Fruit fly (Drosophila melanogaster) whole organism, prepupa: ENCODE measurements around the gene CG13392.

Experiments
- Blimp-1 ChIP-seq: fragments of 200-800 bp; sonication (Bioruptor generic); optimal IDR thresholded peaks from 3 replicates; lab custom pipeline; 2017; ENCODE audit warnings: missing biosample characterization, missing genetic modification characterization, mild to moderate bottlenecking, moderate library complexity, missing genetic modification reagents
- CG10669 ChIP-seq: fragments of 200-800 bp; sonication (Bioruptor generic); optimal IDR thresholded peaks from 3 replicates; lab custom pipeline; 2018; ENCODE audit warnings: missing biosample characterization, mild to moderate bottlenecking, missing genetic modification characterization, moderate library complexity
- CG11294 ChIP-seq: fragments of 200-800 bp; sonication (Bioruptor generic); IDR thresholded peaks from 2 replicates; pipeline ENCODE4 v1.3.6; 2022; ENCODE audit warnings: missing biosample characterization, missing genetic modification characterization
- CG11762 ChIP-seq: fragments of 200-800 bp; sonication (Bioruptor generic); optimal IDR thresholded peaks from 3 replicates; lab custom pipeline; 2016; ENCODE audit warnings: missing biosample characterization, missing genetic modification characterization; ENCODE audit not compliant: insufficient read depth
- CG11902 ChIP-seq: fragments of 200-800 bp; sonication (Bioruptor generic); optimal IDR thresholded peaks from 3 replicates; lab custom pipeline; 2016; ENCODE audit warnings: missing biosample characterization, missing genetic modification characterization
- CG15336 ChIP-seq: fragments of 200-800 bp; sonication (Bioruptor generic); IDR thresholded peaks from 2 replicates; pipeline ENCODE4 v1.3.6; 2022; ENCODE audit warnings: missing biosample characterization, missing genetic modification characterization
- CG1621 ChIP-seq: fragments of 200-800 bp; sonication (Bioruptor generic); optimal IDR thresholded peaks from 3 replicates; lab custom pipeline; 2018; ENCODE audit warnings: missing biosample characterization, mild to moderate bottlenecking, missing genetic modification characterization
- CG16779 ChIP-seq: fragments of 200-800 bp; sonication (Bioruptor generic); optimal IDR thresholded peaks from 3 replicates; lab custom pipeline; 2017; ENCODE audit warnings: missing biosample characterization, mild to moderate bottlenecking, missing genetic modification characterization
- CG3032 ChIP-seq: fragments of 200-800 bp; optimal IDR thresholded peaks from 2 replicates; lab custom pipeline; 2019; ENCODE audit warnings: missing biosample characterization, mild to moderate bottlenecking, missing genetic modification characterization, moderate library complexity
- CG31627 ChIP-seq: fragments of 200-800 bp; sonication (Bioruptor generic); optimal IDR thresholded peaks from 3 replicates; lab custom pipeline; 2016; ENCODE audit warnings: missing biosample characterization, missing genetic modification characterization
- CG32006 ChIP-seq: fragments of 200-800 bp; sonication (Bioruptor generic); optimal IDR thresholded peaks from 3 replicates; lab custom pipeline; 2017; ENCODE audit warnings: missing biosample characterization, mild to moderate bottlenecking, missing genetic modification characterization
- CG34406 ChIP-seq: fragments of 200-800 bp; sonication (Bioruptor generic); optimal IDR thresholded peaks from 3 replicates; lab custom pipeline; 2016; ENCODE audit warnings: missing biosample characterization, missing genetic modification characterization
- CG3919 ChIP-seq: fragments of 200-800 bp; sonication (Bioruptor generic); optimal IDR thresholded peaks from 3 replicates; lab custom pipeline; 2016; ENCODE audit warnings: missing biosample characterization, missing genetic modification characterization
- CG4318 ChIP-seq: fragments of 200-800 bp; sonication (Bioruptor generic); optimal IDR thresholded peaks from 3 replicates; lab custom pipeline; 2017; ENCODE audit warnings: missing biosample characterization, mild to moderate bottlenecking, missing genetic modification characterization
- CG6792 ChIP-seq: fragments of 200-800 bp; sonication (Bioruptor generic); optimal IDR thresholded peaks from 3 replicates; lab custom pipeline; 2016; ENCODE audit warnings: missing biosample characterization, missing genetic modification characterization
- CG6808 ChIP-seq: fragments of 200-800 bp; sonication (Bioruptor generic); optimal IDR thresholded peaks from 3 replicates; lab custom pipeline; 2017; ENCODE audit warnings: missing biosample characterization, missing genetic modification characterization, mild to moderate bottlenecking, moderate library complexity, missing genetic modification reagents
- CG6854 ChIP-seq: fragments of 200-800 bp; sonication (Bioruptor generic); optimal IDR thresholded peaks from 2 replicates; lab custom pipeline; 2017; ENCODE audit warnings: missing biosample characterization, mild to moderate bottlenecking, missing genetic modification characterization
- CG7368 ChIP-seq: fragments of 200-800 bp; sonication (Bioruptor generic); optimal IDR thresholded peaks from 3 replicates; lab custom pipeline; 2016; ENCODE audit warnings: missing biosample characterization, missing genetic modification characterization
- CG8119 ChIP-seq: fragments of 200-800 bp; sonication (Bioruptor generic); IDR thresholded peaks from 3 replicates; pipeline ENCODE4 v1.3.6; 2022; ENCODE audit warnings: missing biosample characterization, missing genetic modification characterization
- CG8319 ChIP-seq: fragments of 200-800 bp; sonication (Bioruptor generic); optimal IDR thresholded peaks from 3 replicates; lab custom pipeline; 2016; ENCODE audit warnings: missing biosample characterization, missing genetic modification characterization
- CG8632 ChIP-seq: fragments of 200-800 bp; sonication (Bioruptor generic); optimal IDR thresholded peaks from 3 replicates; lab custom pipeline; 2016; ENCODE audit warnings: missing biosample characterization, missing genetic modification characterization
- Eip75B ChIP-seq: fragments of 200-800 bp; sonication (Bioruptor generic); optimal IDR thresholded peaks from 3 replicates; lab custom pipeline; 2016; ENCODE audit warnings: missing biosample characterization, missing genetic modification characterization
- Eip78C ChIP-seq: fragments of 200-800 bp; sonication (Bioruptor generic); peaks from one replicate; lab custom pipeline; 2016; ENCODE audit warnings: missing biosample characterization, missing genetic modification characterization
- Eip93F ChIP-seq: fragments of 200-800 bp; sonication (Bioruptor generic); optimal IDR thresholded peaks from 2 replicates; lab custom pipeline; 2016; ENCODE audit warnings: missing biosample characterization, mild to moderate bottlenecking, missing genetic modification characterization
- Ets21C ChIP-seq: fragments of 200-800 bp; sonication (Bioruptor generic); optimal IDR thresholded peaks from 3 replicates; lab custom pipeline; 2016; ENCODE audit warnings: missing biosample characterization, missing genetic modification characterization
- Ets96B ChIP-seq: fragments of 200-800 bp; optimal IDR thresholded peaks from 2 replicates; lab custom pipeline; 2019; ENCODE audit warnings: missing biosample characterization, mild to moderate bottlenecking, missing genetic modification characterization, moderate library complexity
- Hr38 ChIP-seq: sonication (Bioruptor generic); optimal IDR thresholded peaks from 2 replicates; lab custom pipeline; 2016; ENCODE audit warnings: missing biosample characterization, missing genetic modification characterization
- Hr39 ChIP-seq: fragments of 200-800 bp; sonication (Bioruptor generic); optimal IDR thresholded peaks from 2 replicates; lab custom pipeline; 2016; ENCODE audit warnings: missing biosample characterization, missing genetic modification characterization
- Hr4 ChIP-seq: fragments of 200-800 bp; sonication (Bioruptor generic); optimal IDR thresholded peaks from 3 replicates; lab custom pipeline; 2016; ENCODE audit warnings: missing biosample characterization, missing genetic modification characterization
- Lpt ChIP-seq: fragments of 200-800 bp; sonication (Bioruptor generic); optimal IDR thresholded peaks from 3 replicates; lab custom pipeline; 2016; ENCODE audit warnings: missing biosample characterization, missing genetic modification characterization
- OdsH ChIP-seq: fragments of 200-800 bp; sonication (Bioruptor generic); optimal IDR thresholded peaks from 3 replicates; lab custom pipeline; 2016; ENCODE audit warnings: missing biosample characterization, missing genetic modification characterization
- Smox ChIP-seq: fragments of 200-800 bp; sonication (Bioruptor generic); optimal IDR thresholded peaks from 3 replicates; lab custom pipeline; 2016; ENCODE audit warnings: missing biosample characterization, missing genetic modification characterization
- Sox102F ChIP-seq: fragments of 200-800 bp; sonication (Bioruptor generic); optimal IDR thresholded peaks from 2 replicates; lab custom pipeline; 2016; ENCODE audit warnings: missing biosample characterization, mild to moderate bottlenecking, missing genetic modification characterization
- Sox14 ChIP-seq: fragments of 200-800 bp; sonication (Bioruptor generic); optimal IDR thresholded peaks from 3 replicates; lab custom pipeline; 2016; ENCODE audit warnings: missing biosample characterization, missing genetic modification characterization
- achi ChIP-seq: fragments of 200-800 bp; sonication (Bioruptor generic); optimal IDR thresholded peaks from 3 replicates; lab custom pipeline; 2016; ENCODE audit warnings: missing biosample characterization, missing genetic modification characterization
- cyc ChIP-seq: fragments of 200-800 bp; sonication (Bioruptor generic); optimal IDR thresholded peaks from 3 replicates; lab custom pipeline; 2016; ENCODE audit warnings: missing biosample characterization, missing genetic modification characterization
- dac ChIP-seq: fragments of 200-800 bp; sonication (Bioruptor generic); optimal IDR thresholded peaks from 2 replicates; lab custom pipeline; 2017; ENCODE audit warnings: missing biosample characterization, mild to moderate bottlenecking, missing genetic modification characterization
- eg ChIP-seq: fragments of 200-800 bp; sonication (Bioruptor generic); IDR thresholded peaks from 3 replicates; pipeline ENCODE4 v1.3.6; 2022; ENCODE audit warnings: missing biosample characterization, missing genetic modification characterization
- esn ChIP-seq: fragments of 200-800 bp; sonication (Bioruptor generic); optimal IDR thresholded peaks from 2 replicates; lab custom pipeline; 2016; ENCODE audit warnings: missing biosample characterization, mild to moderate bottlenecking, missing genetic modification characterization, moderate library complexity
- fd59A ChIP-seq: fragments of 200-800 bp; sonication (Bioruptor generic); optimal IDR thresholded peaks from 2 replicates; lab custom pipeline; 2017; ENCODE audit warnings: missing biosample characterization, mild to moderate bottlenecking, missing genetic modification characterization, missing genetic modification reagents
- fd85E ChIP-seq: fragments of 200-800 bp; sonication (Bioruptor generic); optimal IDR thresholded peaks from 3 replicates; lab custom pipeline; 2016; ENCODE audit warnings: missing biosample characterization, missing genetic modification characterization
- fkh ChIP-seq: fragments of 200-800 bp; sonication (Bioruptor generic); optimal IDR thresholded peaks from 3 replicates; lab custom pipeline; 2017; ENCODE audit warnings: missing biosample characterization, mild to moderate bottlenecking, missing genetic modification characterization, moderate library complexity
- lz ChIP-seq: fragments of 200-800 bp; sonication (Bioruptor generic); optimal IDR thresholded peaks from 3 replicates; lab custom pipeline; 2016; ENCODE audit warnings: missing biosample characterization, missing genetic modification characterization
- net ChIP-seq: fragments of 200-800 bp; sonication (Bioruptor generic); optimal IDR thresholded peaks from 3 replicates; lab custom pipeline; 2016; ENCODE audit warnings: missing biosample characterization, missing genetic modification characterization
- pdm3 ChIP-seq: fragments of 200-800 bp; sonication (Bioruptor generic); optimal IDR thresholded peaks from 3 replicates; lab custom pipeline; 2016; ENCODE audit warnings: missing biosample characterization, missing genetic modification characterization
- salr ChIP-seq, 2 experiments: fragments of 200-800 bp; sonication (Bioruptor generic); optimal IDR thresholded peaks; 3 replicates each; lab custom pipeline; 2016 to 2018; ENCODE audit warnings: missing biosample characterization in 2 of 2, missing genetic modification characterization in 2 of 2, mild to moderate bottlenecking in 1 of 2
- spab ChIP-seq: fragments of 200-800 bp; sonication (Bioruptor generic); optimal IDR thresholded peaks from 2 replicates; lab custom pipeline; 2017; ENCODE audit warnings: missing biosample characterization, mild to moderate bottlenecking, missing genetic modification characterization, missing genetic modification reagents
- ss ChIP-seq, 2 experiments: fragments of 200-800 bp; sonication (Bioruptor generic); optimal IDR thresholded peaks; 2 replicates in 1 of 2; 3 replicates in 1 of 2; lab custom pipeline; 2017 to 2018; ENCODE audit warnings: mild to moderate bottlenecking in 2 of 2, missing biosample characterization in 2 of 2, missing genetic modification characterization in 2 of 2, moderate library complexity in 1 of 2
- svp ChIP-seq: fragments of 200-800 bp; sonication (Bioruptor generic); peaks from one replicate; lab custom pipeline; 2016; ENCODE audit warnings: missing biosample characterization, missing genetic modification characterization
- topi ChIP-seq: fragments of 200-800 bp; sonication (Bioruptor generic); optimal IDR thresholded peaks from 3 replicates; lab custom pipeline; 2016; ENCODE audit warnings: missing biosample characterization, missing genetic modification characterization
- vri ChIP-seq: fragments of 200-800 bp; sonication (Bioruptor generic); optimal IDR thresholded peaks from 3 replicates; lab custom pipeline; 2016; ENCODE audit warnings: missing biosample characterization, mild to moderate bottlenecking, missing genetic modification characterization

CG13392 gene

DNA sequence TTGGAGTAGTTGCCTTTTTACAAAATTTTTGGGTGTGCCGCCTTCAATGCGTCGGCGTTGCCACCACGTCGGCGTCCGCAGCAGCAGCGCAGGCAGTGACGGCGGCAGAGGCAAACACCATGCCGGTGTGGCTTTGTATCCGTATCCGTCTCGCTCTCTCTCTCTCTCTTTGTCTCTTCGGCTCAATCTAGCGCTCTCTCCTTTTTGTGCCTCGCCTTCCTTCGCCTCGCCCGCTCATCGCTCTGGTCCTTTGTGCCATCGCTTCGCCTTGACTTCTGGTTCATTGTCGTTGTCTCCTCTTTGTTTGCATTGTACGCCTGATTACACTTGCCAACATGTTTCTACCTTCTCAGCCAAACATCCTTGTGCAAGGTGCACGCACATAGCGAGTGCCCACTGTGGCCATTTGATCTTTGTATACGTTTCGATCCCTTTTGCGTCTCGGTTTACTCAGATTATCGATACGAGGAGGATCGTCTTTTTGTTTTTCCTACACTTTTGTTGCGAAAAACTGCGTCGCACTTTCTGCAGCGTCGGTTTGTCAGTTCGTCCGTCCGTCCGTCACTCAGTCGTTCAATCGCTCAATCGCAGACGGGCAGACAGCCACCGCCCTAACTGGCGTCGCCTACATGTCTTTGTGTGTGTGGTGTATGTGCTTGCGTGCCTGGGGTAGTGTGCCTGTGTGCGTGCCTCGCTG, 33.9 kb upstream of the CG13392 start:
- TF ChIP-seq CG7368 (GFP tag; lab: Kevin White, UChicago), result peak; percentile 60
- TF ChIP-seq CG4318 (GFP tag; lab: Kevin White, UChicago), result no peak
- TF ChIP-seq CG31627 (GFP tag; lab: Kevin White, UChicago), result peak; percentile 73
- TF ChIP-seq svp (GFP tag; lab: Kevin White, UChicago), result peak; percentile 99
- peak; percentile 72 for TF ChIP-seq achi (GFP tag; lab: Kevin White, UChicago)
- peak; percentile 88 for TF ChIP-seq Sox102F (GFP tag; lab: Kevin White, UChicago)
- peak; percentile 22 for TF ChIP-seq CG8319
- peak; percentile 60 for TF ChIP-seq eg (GFP tag; lab: Robert Waterston, UW)
- TF ChIP-seq CG3032 (tag; lab: Kevin White, UChicago), result peak; percentile 63
- TF ChIP-seq CG8119 (GFP tag; lab: Robert Waterston, UW), result peak; percentile 55; the same call in 2 of the 3 replicates
- TF ChIP-seq CG8632, result peak; percentile 59
- peak; percentile 72 for TF ChIP-seq cyc (GFP tag; lab: Kevin White, UChicago)
- TF ChIP-seq CG6854 (GFP tag; lab: Kevin White, UChicago), result peak; percentile 6
- TF ChIP-seq CG11902 (GFP tag; lab: Kevin White, UChicago), result peak; percentile 30
- TF ChIP-seq Smox (GFP tag; lab: Kevin White, UChicago), result peak; percentile 73
- peak; percentile 71 for TF ChIP-seq CG1621 (tag; lab: Kevin White, UChicago)
- TF ChIP-seq salr (GFP tag; optimal IDR thresholded peaks at IDR 0.05; lab: Kevin White, UChicago), result peak; percentile 32 to 63
- peak; percentile 60 for TF ChIP-seq Ets21C (GFP tag; lab: Kevin White, UChicago)
- peak; percentile 94 for TF ChIP-seq Eip78C (GFP tag; lab: Kevin White, UChicago)
- TF ChIP-seq Hr38 (GFP tag; lab: Kevin White, UChicago), result no peak
- TF ChIP-seq vri, result peak; percentile 55
- TF ChIP-seq Lpt, result peak; percentile 67
- TF ChIP-seq Sox14, result peak; percentile 98
- peak; percentile 56 for TF ChIP-seq Hr4
- peak; percentile 76 for TF ChIP-seq Ets96B
- TF ChIP-seq net (GFP tag; lab: Kevin White, UChicago), result peak; percentile 59
- peak; percentile 16 for TF ChIP-seq fkh (GFP tag; lab: Kevin White, UChicago)
- peak; percentile 62 for TF ChIP-seq fd85E (GFP tag; lab: Kevin White, UChicago)
- TF ChIP-seq fd59A, result peak; percentile 65
- no peak for TF ChIP-seq Eip93F (GFP tag; lab: Kevin White, UChicago)
- TF ChIP-seq Blimp-1 (GFP tag; lab: Kevin White, UChicago), result peak; percentile 29
- TF ChIP-seq ss (GFP tag; optimal IDR thresholded peaks at IDR 0.05; lab: Kevin White, UChicago), result peak; percentile 82 to 90
- peak; percentile 75 for TF ChIP-seq spab (GFP tag; lab: Kevin White, UChicago)
- no peak for TF ChIP-seq CG11762
- TF ChIP-seq Hr39 (GFP tag; lab: Kevin White, UChicago), result peak; percentile 78
- peak; percentile 58 for TF ChIP-seq OdsH
- TF ChIP-seq CG15336 (GFP tag; lab: Robert Waterston, UW), result peak; percentile 60
- peak; percentile 65 for TF ChIP-seq CG32006 (GFP tag; lab: Kevin White, UChicago)
- peak; percentile 14 for TF ChIP-seq dac
- TF ChIP-seq CG6808 (GFP tag; lab: Kevin White, UChicago), result peak; percentile 73
- TF ChIP-seq CG6792 (GFP tag; lab: Kevin White, UChicago), result peak; percentile 76
- peak; percentile 75 for TF ChIP-seq pdm3 (GFP tag; lab: Kevin White, UChicago)
- TF ChIP-seq CG3919, result peak; percentile 81
- TF ChIP-seq Eip75B (GFP tag; lab: Kevin White, UChicago), result peak; percentile 89
- peak; percentile 51; the same call in 1 of the 2 replicates for TF ChIP-seq CG11294 (GFP tag; lab: Robert Waterston, UW)
- peak; percentile 56 for TF ChIP-seq CG34406 (GFP tag; lab: Kevin White, UChicago)
- TF ChIP-seq topi (GFP tag; lab: Kevin White, UChicago), result peak; percentile 78
- TF ChIP-seq CG10669, result peak; percentile 77
- peak; percentile 85 for TF ChIP-seq esn
- peak; percentile 61 for TF ChIP-seq CG16779 (tag; lab: Kevin White, UChicago)
- peak; percentile 79 for TF ChIP-seq lz (GFP tag; lab: Kevin White, UChicago)
